Fruit fly (Drosophila melanogaster): ENCODE results near the gene Alg1.
A peak's percentile ranks its signal among the peaks of the same experiment; 100 is the strongest.

The Alg1 gene

DNA sequence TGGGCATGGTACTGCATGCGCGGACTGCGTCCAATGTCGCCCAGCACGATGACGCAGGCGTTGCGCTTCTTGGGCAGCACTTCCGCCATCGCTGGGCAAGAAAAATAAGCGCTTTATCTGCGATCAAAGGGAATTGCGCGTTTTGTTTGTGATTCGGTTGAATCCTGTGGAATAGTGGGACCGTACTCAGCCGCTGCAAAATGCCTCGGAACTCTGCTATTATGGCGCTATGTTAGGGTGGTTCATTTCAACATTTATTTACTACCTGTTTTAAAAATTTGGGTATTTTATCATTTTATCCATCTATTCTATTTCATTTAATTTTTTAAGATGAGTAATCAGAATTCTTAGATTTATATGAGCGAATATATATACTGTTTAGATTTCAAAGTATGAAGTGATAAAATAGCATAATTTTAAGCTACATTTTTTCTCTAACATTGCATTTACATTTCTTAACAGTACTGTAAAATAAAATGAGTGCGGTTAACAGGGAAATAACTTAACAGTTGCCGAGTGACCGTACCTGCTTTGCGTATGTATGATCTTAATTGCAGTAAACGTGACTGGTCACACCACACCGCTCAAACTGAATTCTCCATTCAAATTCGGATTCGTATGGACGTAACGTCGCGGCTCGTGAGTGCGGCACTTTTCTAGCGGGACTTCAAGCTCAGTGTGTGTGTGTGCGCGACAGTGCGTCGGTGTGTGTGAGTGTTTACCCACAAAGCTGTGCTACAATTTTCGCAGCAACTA, at the start of gene Alg1, which contains the start of gene tinc (continued):
- TF ChIP-seq CG3995 (GFP tag; optimal IDR thresholded peaks at IDR 0.05): peak; percentile 12
- TF ChIP-seq CG9876 (GFP tag; optimal IDR thresholded peaks at IDR 0.05): no peak
- peak; percentile 84 for TF ChIP-seq sug (tag; optimal IDR thresholded peaks at IDR 0.05)
- no peak for TF ChIP-seq Bdp1 (GFP tag; optimal IDR thresholded peaks at IDR 0.05)
- peak; percentile 87 for TF ChIP-seq wek (GFP tag; optimal IDR thresholded peaks at IDR 0.05)
- peak; percentile 8 for TF ChIP-seq Abd-B (GFP tag; optimal IDR thresholded peaks at IDR 0.05)
- peak; percentile 58 for TF ChIP-seq dmrt11E (tag; optimal IDR thresholded peaks at IDR 0.05)
- peak; percentile 71 for TF ChIP-seq CG31441 (GFP tag; IDR thresholded peaks at IDR 0.05)
- peak; percentile 49 for TF ChIP-seq ind (GFP tag; optimal IDR thresholded peaks at IDR 0.05)
- peak; percentile 79 for TF ChIP-seq CG11504 (tag; optimal IDR thresholded peaks at IDR 0.05)
- peak; percentile 84 for TF ChIP-seq CoRest (tag; optimal IDR thresholded peaks at IDR 0.05)
- TF ChIP-seq rib (GFP tag; IDR thresholded peaks at IDR 0.05): peak; percentile 42; the same call in 1 of the 2 replicates
- TF ChIP-seq aop (GFP tag; IDR thresholded peaks at IDR 0.05): no peak
- TF ChIP-seq CG16779 (GFP tag; IDR thresholded peaks at IDR 0.05): peak; percentile 51; the same call in 1 of the 2 replicates
- peak; percentile 91 for TF ChIP-seq Jarid2 (GFP tag; optimal IDR thresholded peaks at IDR 0.05)
- TF ChIP-seq zf30C (GFP tag; optimal IDR thresholded peaks at IDR 0.05): no peak
- TF ChIP-seq CG9437 (GFP tag; optimal IDR thresholded peaks at IDR 0.05): peak; percentile 53
- TF ChIP-seq Mad (GFP tag; optimal IDR thresholded peaks at IDR 0.05): peak; percentile 32
- peak; percentile 67 for TF ChIP-seq Meics (GFP tag; optimal IDR thresholded peaks at IDR 0.05)
- TF ChIP-seq Taf1 (GFP tag; IDR thresholded peaks at IDR 0.05): peak; percentile 60
- TF ChIP-seq gcm (GFP tag; optimal IDR thresholded peaks at IDR 0.05): peak; percentile 52
- peak; percentile 7 for TF ChIP-seq nom (GFP tag; optimal IDR thresholded peaks at IDR 0.05)
- peak; percentile 46 for TF ChIP-seq exex (tag; optimal IDR thresholded peaks at IDR 0.05)
- peak; percentile 36 for TF ChIP-seq CG2116 (GFP tag; optimal IDR thresholded peaks at IDR 0.05)
- peak; percentile 52; the same call in 1 of the 2 replicates for TF ChIP-seq ato (GFP tag; IDR thresholded peaks at IDR 0.05; ENCODE audit: partially characterized antibody)
- peak; percentile 72 for TF ChIP-seq chm (GFP tag; IDR thresholded peaks at IDR 0.05)
- peak; percentile 74 for TF ChIP-seq CG15601 (tag; optimal IDR thresholded peaks at IDR 0.05)
- TF ChIP-seq Six4 (GFP tag; optimal IDR thresholded peaks at IDR 0.05): peak; percentile 42
- no peak for TF ChIP-seq yki (optimal IDR thresholded peaks at IDR 0.05)
- TF ChIP-seq CG11696 (GFP tag; IDR thresholded peaks at IDR 0.05): 0 out of 2 replicates have a peak, but pooled peaks have one; percentile 19
- peak; percentile 52 for TF ChIP-seq CG1602 (GFP tag; optimal IDR thresholded peaks at IDR 0.05)
- TF ChIP-seq pan (optimal IDR thresholded peaks at IDR 0.05): no peak
- peak in 1 of 2 experiments; percentile 63 for TF ChIP-seq pan (GFP tag; optimal IDR thresholded peaks at IDR 0.05 in 1 of 2, IDR thresholded peaks at IDR 0.05 in 1 of 2)
- TF ChIP-seq CG7963 (GFP tag; IDR thresholded peaks at IDR 0.05; ENCODE audit: partially characterized antibody): no peak
- TF ChIP-seq Sox100B (GFP tag; optimal IDR thresholded peaks at IDR 0.05): peak; percentile 59
- TF ChIP-seq Trl (optimal IDR thresholded peaks at IDR 0.05): no peak
- TF ChIP-seq Trl (GFP tag; optimal IDR thresholded peaks at IDR 0.05): peak; percentile 45
- TF ChIP-seq Sox102F (GFP tag; optimal IDR thresholded peaks at IDR 0.05): peak; percentile 73
- TF ChIP-seq Oli (tag; optimal IDR thresholded peaks at IDR 0.05): peak; percentile 22
- no peak for TF ChIP-seq CG12071 (GFP tag; optimal IDR thresholded peaks at IDR 0.05)
- peak; percentile 49 for TF ChIP-seq Deaf1 (tag; optimal IDR thresholded peaks at IDR 0.05)
- peak; percentile 70 for TF ChIP-seq tap (tag; optimal IDR thresholded peaks at IDR 0.05)
- TF ChIP-seq usp (GFP tag; optimal IDR thresholded peaks at IDR 0.05): no peak
- TF ChIP-seq CG8290 (GFP tag; optimal IDR thresholded peaks at IDR 0.05): no peak
- peak in 1 of 2 experiments; percentile 69 for TF ChIP-seq CG8290 (tag; optimal IDR thresholded peaks at IDR 0.05)
- TF ChIP-seq org-1 (GFP tag; optimal IDR thresholded peaks at IDR 0.05): peak; percentile 6
- peak; percentile 96 for TF ChIP-seq Myb (GFP tag; optimal IDR thresholded peaks at IDR 0.05)
- peak in 1 of 2 experiments; percentile 43 for TF ChIP-seq Eip74EF (GFP tag; optimal IDR thresholded peaks at IDR 0.05)
- TF ChIP-seq CG3726 (GFP tag; IDR thresholded peaks at IDR 0.05): no peak
- no peak for TF ChIP-seq seq (GFP tag; IDR thresholded peaks at IDR 0.05)
